Worm (Caenorhabditis elegans): ENCODE data around the gene F54F7.10.

F54F7.10 gene

ce11 chrX:11854432-11854831 lies 9.0 kb upstream of the F54F7.10 start:
- no peak for TF ChIP-seq daf-12 (tag; optimal IDR thresholded peaks at IDR 0.05)
- TF ChIP-seq pqm-1 (tag; optimal IDR thresholded peaks at IDR 0.05) = peak; percentile 56
- TF ChIP-seq ceh-9 (tag; optimal IDR thresholded peaks at IDR 0.05) = no peak
- TF ChIP-seq ceh-82 (tag; optimal IDR thresholded peaks at IDR 0.05) = no peak
- TF ChIP-seq snpc-4 (tag; optimal IDR thresholded peaks at IDR 0.05) = no peak
- peak; percentile 67 for TF ChIP-seq elt-2 (tag; optimal IDR thresholded peaks at IDR 0.05)

ce11 chrX:11854903-11855302 lies 8.5 kb upstream of the F54F7.10 start, which contains the start of gene F54F7.8:
TSS of gene F54F7.8 (minus strand) at chrX:11855003.
- TF ChIP-seq eor-1 (tag; optimal IDR thresholded peaks at IDR 0.05) = no peak
- no peak for TF ChIP-seq aly-2 (tag; optimal IDR thresholded peaks at IDR 0.05)
- TF ChIP-seq egl-5 (tag; optimal IDR thresholded peaks at IDR 0.05) = no peak
- TF ChIP-seq nhr-76 (tag; optimal IDR thresholded peaks at IDR 0.05) = no peak
- TF ChIP-seq lin-15B (tag; optimal IDR thresholded peaks at IDR 0.05) = no peak
- no peak for TF ChIP-seq lin-39 (tag; optimal IDR thresholded peaks at IDR 0.05)
- no peak for TF ChIP-seq tbx-2 (tag; optimal IDR thresholded peaks at IDR 0.05)
- TF ChIP-seq pqm-1 (tag; optimal IDR thresholded peaks at IDR 0.05) = no peak
- TF ChIP-seq ceh-9 (tag; optimal IDR thresholded peaks at IDR 0.05) = no peak

- TF ChIP-seq egl-27 (tag; optimal IDR thresholded peaks at IDR 0.05) = no peak
- TF ChIP-seq nhr-43 (tag; optimal IDR thresholded peaks at IDR 0.05; ENCODE audit: poor library complexity, severe bottlenecking) = no peak
- no peak for TF ChIP-seq snpc-4 (tag; optimal IDR thresholded peaks at IDR 0.05)
- no peak for TF ChIP-seq zag-1 (tag; optimal IDR thresholded peaks at IDR 0.05)
- no peak for TF ChIP-seq ceh-16 (tag; optimal IDR thresholded peaks at IDR 0.05)
- no peak for TF ChIP-seq eor-1 (tag; optimal IDR thresholded peaks at IDR 0.05)
- no peak for TF ChIP-seq tbx-2 (tag; optimal IDR thresholded peaks at IDR 0.05)
- TF ChIP-seq lin-15B (tag; optimal IDR thresholded peaks at IDR 0.05) = no peak
- TF ChIP-seq pqm-1 (tag; optimal IDR thresholded peaks at IDR 0.05) = no peak
- no peak for TF ChIP-seq mdl-1 (tag; optimal IDR thresholded peaks at IDR 0.05)
- no peak for TF ChIP-seq nhr-76 (tag; optimal IDR thresholded peaks at IDR 0.05)
Observed at ce11 chrX:11856214-11856613, 7.2 kb upstream of the F54F7.10 start.

ce11 chrX:11857178-11857577 lies 6.2 kb upstream of the F54F7.10 start, which contains the start of gene mes-1:
TSS of gene mes-1 (plus strand) at chrX:11857478.
- TF ChIP-seq nhr-67 (tag; optimal IDR thresholded peaks at IDR 0.05) = no peak
- TF ChIP-seq ZK546.5 (tag; optimal IDR thresholded peaks at IDR 0.05) = no peak
- TF ChIP-seq jun-1 (tag; optimal IDR thresholded peaks at IDR 0.05) = no peak
- TF ChIP-seq ztf-11 (tag; optimal IDR thresholded peaks at IDR 0.05) = no peak
- TF ChIP-seq egl-5 (tag; optimal IDR thresholded peaks at IDR 0.05) = no peak
- TF ChIP-seq ztf-4 (tag; optimal IDR thresholded peaks at IDR 0.05) = no peak
- TF ChIP-seq mdl-1 (tag; optimal IDR thresholded peaks at IDR 0.05) = no peak
- no peak for TF ChIP-seq snpc-4 (tag; optimal IDR thresholded peaks at IDR 0.05)
- TF ChIP-seq unc-39 (tag; optimal IDR thresholded peaks at IDR 0.05) = no peak
- TF ChIP-seq ceh-28 (tag; optimal IDR thresholded peaks at IDR 0.05) = no peak

ce11 chrX:11865083-11865482 lies 1.7 kb downstream of the F54F7.10 start, which contains the start of gene F54F7.6:
TSS of gene F54F7.6 (plus strand) at chrX:11865383.
- no peak for TF ChIP-seq pqm-1 (tag; optimal IDR thresholded peaks at IDR 0.05)
- no peak for TF ChIP-seq unc-62 (GFP tag; optimal IDR thresholded peaks at IDR 0.05)
- no peak for TF ChIP-seq hmg-11 (tag; optimal IDR thresholded peaks at IDR 0.05)
- no peak for TF ChIP-seq egl-27 (tag; optimal IDR thresholded peaks at IDR 0.05)
- no peak for TF ChIP-seq aly-2 (tag; optimal IDR thresholded peaks at IDR 0.05)
- no peak for TF ChIP-seq egl-5 (tag; optimal IDR thresholded peaks at IDR 0.05)
- no peak for TF ChIP-seq sea-2 (GFP tag; optimal IDR thresholded peaks at IDR 0.05)
- TF ChIP-seq unc-39 (tag; optimal IDR thresholded peaks at IDR 0.05) = no peak
- no peak for TF ChIP-seq pha-4 (tag; optimal IDR thresholded peaks at IDR 0.05)
- TF ChIP-seq ama-1 (optimal IDR thresholded peaks at IDR 0.05) = no peak
- no peak for TF ChIP-seq nhr-67 (tag; optimal IDR thresholded peaks at IDR 0.05)
- TF ChIP-seq elt-1 (tag; optimal IDR thresholded peaks at IDR 0.05) = no peak
- TF ChIP-seq nhr-25 (tag; optimal IDR thresholded peaks at IDR 0.05) = no peak
- no peak for TF ChIP-seq lin-39 (tag; optimal IDR thresholded peaks at IDR 0.05)
- TF ChIP-seq mml-1 (tag; optimal IDR thresholded peaks at IDR 0.05) = no peak
- TF ChIP-seq nhr-76 (tag; optimal IDR thresholded peaks at IDR 0.05) = no peak

ce11 chrX:11869260-11869659 lies 5.9 kb downstream of the F54F7.10 start, which contains the start of gene dot-1.2:
TSS of gene dot-1.2 (minus strand) at chrX:11869360.
- no peak for TF ChIP-seq nhr-12 (tag; optimal IDR thresholded peaks at IDR 0.05)
- TF ChIP-seq nhr-67 (tag; optimal IDR thresholded peaks at IDR 0.05) = no peak
- no peak for TF ChIP-seq mdl-1 (tag; optimal IDR thresholded peaks at IDR 0.05)
- no peak for TF ChIP-seq ceh-28 (tag; optimal IDR thresholded peaks at IDR 0.05)
- no peak for TF ChIP-seq unc-39 (tag; optimal IDR thresholded peaks at IDR 0.05)
- TF ChIP-seq snpc-4 (tag; optimal IDR thresholded peaks at IDR 0.05) = no peak
- no peak for TF ChIP-seq lin-39 (tag; optimal IDR thresholded peaks at IDR 0.05)
- no peak for TF ChIP-seq jun-1 (tag; optimal IDR thresholded peaks at IDR 0.05)
- TF ChIP-seq egl-5 (tag; optimal IDR thresholded peaks at IDR 0.05) = no peak
- TF ChIP-seq elt-3 (tag; optimal IDR thresholded peaks at IDR 0.05) = no peak
- TF ChIP-seq zag-1 (tag; optimal IDR thresholded peaks at IDR 0.05) = no peak
- no peak for TF ChIP-seq ceh-9 (tag; optimal IDR thresholded peaks at IDR 0.05)
- TF ChIP-seq nhr-25 (tag; optimal IDR thresholded peaks at IDR 0.05) = no peak
- no peak for TF ChIP-seq sea-2 (GFP tag; optimal IDR thresholded peaks at IDR 0.05)
- TF ChIP-seq fkh-10 (GFP tag; optimal IDR thresholded peaks at IDR 0.05) = no peak
- no peak for TF ChIP-seq nfya-1 (tag; optimal IDR thresholded peaks at IDR 0.05; ENCODE audit: insufficient read depth)
- no peak for TF ChIP-seq nhr-23 (tag; optimal IDR thresholded peaks at IDR 0.05)
